Worm (Caenorhabditis elegans) whole organism, L1 larva: Measurements from ENCODE around the gene F42C5.5.

Experiments used
- fkh-8 ChIP-seq: sonication (generic microtip); optimal IDR thresholded peaks from 2 replicates; lab custom pipeline; 2016; ENCODE audit warnings: mild to moderate bottlenecking, missing genetic modification characterization, missing compliant biosample characterization
- mdl-1 ChIP-seq, 2 experiments: fragments of 150-350 bp; optimal IDR thresholded peaks; 2 replicates each; lab custom pipeline; 2014 to 2017; ENCODE audit warnings: missing biosample characterization in 2 of 2, missing genetic modification characterization in 2 of 2, inconsistent platforms in 1 of 2
- nhr-77 ChIP-seq: fragments of 150-350 bp; optimal IDR thresholded peaks from 2 replicates; lab custom pipeline; 2014; ENCODE audit warnings: missing biosample characterization, missing genetic modification characterization
- nhr-90 ChIP-seq: sonication (generic microtip); optimal IDR thresholded peaks from 2 replicates; lab custom pipeline; 2016; ENCODE audit warnings: mild to moderate bottlenecking, missing genetic modification characterization, missing compliant biosample characterization; ENCODE audit not compliant: poor library complexity
- snpc-4 ChIP-seq: fragments of 150-350 bp; optimal IDR thresholded peaks from 2 replicates; lab custom pipeline; 2014; ENCODE audit warnings: missing biosample characterization, missing genetic modification characterization
- sox-4 ChIP-seq: sonication (generic microtip); optimal IDR thresholded peaks from 2 replicates; lab custom pipeline; 2016; ENCODE audit warnings: missing genetic modification characterization, missing compliant biosample characterization

F42C5.5 gene

ce11 chrIV:7243913-7244312, 50.1 kb downstream of the F42C5.5 start, which contains the start of gene afmd-1:
afmd-1 (plus strand) TSS chrIV:7244228.
- TF ChIP-seq nhr-90 (no peak), fkh-8 (no peak), snpc-4 (tag; lab: Kevin White, UChicago) (no peak), nhr-77 (no peak), sox-4 (tag; lab: Kevin White, UChicago) (no peak), mdl-1 (tag; optimal IDR thresholded peaks at IDR 0.05; lab: Kevin White, UChicago) (no peak)
- TF ChIP-seq, all 84 proteins: peak for 0
